Worm (Caenorhabditis elegans) whole organism, young adult: ENCODE results near the gene srd-10.
"Not testable (repeated sequence)": the region's sequence is repeated elsewhere in the genome, so short reads cannot be mapped to it uniquely, and the experiment has no call there.

Experiments used
- B0261.1 ChIP-seq: sonication (generic microtip); optimal IDR thresholded peaks from 2 replicates; lab custom pipeline; 2016; ENCODE audit warnings: mild to moderate bottlenecking, missing genetic modification characterization, moderate library complexity, missing compliant biosample characterization
- F33H1.4 ChIP-seq: fragments of 200-800 bp; sonication (Bioruptor generic); IDR thresholded peaks from 2 replicates; pipeline ENCODE4 v1.3.6; 2022; ENCODE audit warnings: missing genetic modification reagents, missing genetic modification characterization, missing compliant biosample characterization
- F55B11.4 ChIP-seq: sonication (generic microtip); optimal IDR thresholded peaks from 2 replicates; lab custom pipeline; 2016; ENCODE audit warnings: missing compliant biosample characterization, missing genetic modification characterization, borderline replicate concordance; ENCODE audit not compliant: insufficient read depth
- T07F8.4 ChIP-seq: sonication (generic microtip); optimal IDR thresholded peaks from 2 replicates; lab custom pipeline; 2016; ENCODE audit warnings: mild to moderate bottlenecking, missing genetic modification characterization, moderate library complexity, missing compliant biosample characterization
- Y56A3A.18 ChIP-seq: fragments of 200-800 bp; sonication (Bioruptor generic); IDR thresholded peaks from 2 replicates; pipeline ENCODE4 v1.3.6; 2022; ENCODE audit warnings: missing genetic modification reagents, missing genetic modification characterization, missing compliant biosample characterization
- Y79H2A.3 ChIP-seq: fragments of 200-800 bp; sonication (Bioruptor generic); conservative IDR thresholded peaks from 2 replicates; pipeline ENCODE4 v1.3.6; 2022; ENCODE audit warnings: missing genetic modification reagents, missing genetic modification characterization, missing compliant biosample characterization
- aptf-2 ChIP-seq: fragments of 200-800 bp; sonication (Bioruptor generic); conservative IDR thresholded peaks from 2 replicates; pipeline ENCODE4 v1.3.6; 2022; ENCODE audit warnings: missing genetic modification reagents, missing genetic modification characterization, missing compliant biosample characterization
- athp-1 ChIP-seq: sonication (generic microtip); optimal IDR thresholded peaks from 2 replicates; lab custom pipeline; 2017; ENCODE audit warnings: mild to moderate bottlenecking, missing genetic modification characterization, missing compliant biosample characterization
- ceh-40 ChIP-seq: fragments of 200-800 bp; sonication (Bioruptor generic); IDR thresholded peaks from 2 replicates; pipeline ENCODE4 v1.3.6; 2022; ENCODE audit warnings: missing genetic modification characterization, missing compliant biosample characterization
- efl-1 ChIP-seq: fragments of 150-350 bp; optimal IDR thresholded peaks from 2 replicates; lab custom pipeline; 2014; ENCODE audit warnings: missing biosample characterization, missing genetic modification reagents, missing genetic modification characterization
- ekl-4 ChIP-seq: fragments of 200-800 bp; sonication (Bioruptor generic); IDR thresholded peaks from 2 replicates; pipeline ENCODE4 v1.3.6; 2022; ENCODE audit warnings: missing genetic modification reagents, missing genetic modification characterization, missing compliant biosample characterization
- ets-4 ChIP-seq: fragments of 200-800 bp; sonication (Bioruptor generic); optimal IDR thresholded peaks from 2 replicates; lab custom pipeline; 2018; ENCODE audit warnings: mild to moderate bottlenecking, missing genetic modification characterization, missing compliant biosample characterization
- gei-17 ChIP-seq: fragments of 200-800 bp; sonication (Bioruptor generic); optimal IDR thresholded peaks from 2 replicates; lab custom pipeline; 2018; ENCODE audit warnings: mild to moderate bottlenecking, missing genetic modification characterization, missing compliant biosample characterization
- let-607 ChIP-seq, 2 experiments: fragments of 200-800 bp in 1 of 2; sonication (Bioruptor generic) in 1 of 2; sonication (generic microtip) in 1 of 2; optimal IDR thresholded peaks; 2 replicates each; lab custom pipeline; 2016 to 2018; ENCODE audit warnings: mild to moderate bottlenecking in 2 of 2, missing compliant biosample characterization in 2 of 2, missing genetic modification characterization in 2 of 2, moderate library complexity in 2 of 2, missing genotype in 1 of 2
- lin-40 ChIP-seq: sonication (generic microtip); optimal IDR thresholded peaks from 2 replicates; lab custom pipeline; 2016; ENCODE audit warnings: missing genetic modification characterization, mild to moderate bottlenecking, missing compliant biosample characterization, missing genotype, missing genetic modification reagents
- madf-6 ChIP-seq: fragments of 200-800 bp; sonication (Bioruptor generic); IDR thresholded peaks from 2 replicates; pipeline ENCODE4 v1.3.6; 2022; ENCODE audit warnings: missing genetic modification reagents, missing genetic modification characterization, missing compliant biosample characterization
- nhr-179 ChIP-seq: sonication (generic microtip); optimal IDR thresholded peaks from 2 replicates; lab custom pipeline; 2016; ENCODE audit warnings: mild to moderate bottlenecking, missing genetic modification characterization, missing compliant biosample characterization
- nhr-27 ChIP-seq: fragments of 200-800 bp; sonication (Bioruptor generic); optimal IDR thresholded peaks from 2 replicates; lab custom pipeline; 2018; ENCODE audit warnings: mild to moderate bottlenecking, missing genetic modification characterization, moderate library complexity, missing compliant biosample characterization
- pbrm-1 ChIP-seq: fragments of 200-800 bp; sonication (Bioruptor generic); IDR thresholded peaks from 2 replicates; pipeline ENCODE4 v1.3.6; 2022; ENCODE audit warnings: missing genetic modification reagents, missing genetic modification characterization, missing compliant biosample characterization
- rec-8 ChIP-seq, 2 experiments: sonication (generic microtip); optimal IDR thresholded peaks; 2 replicates each; lab custom pipeline; 2016; ENCODE audit warnings: mild to moderate bottlenecking in 2 of 2, missing genetic modification characterization in 2 of 2, missing genetic modification reagents in 2 of 2, missing genotype in 2 of 2, missing biosample characterization in 1 of 2, missing compliant biosample characterization in 1 of 2, moderate library complexity in 1 of 2
- repo-1 ChIP-seq: sonication (generic microtip); optimal IDR thresholded peaks from 2 replicates; lab custom pipeline; 2017; ENCODE audit warnings: mild to moderate bottlenecking, missing genetic modification characterization, missing compliant biosample characterization
- snpc-4 ChIP-seq, 5 experiments: fragments of 150-350 bp in 1 of 5; sonication (generic microtip) in 4 of 5; optimal IDR thresholded peaks; 2 replicates each; lab custom pipeline; 2014 to 2018; ENCODE audit warnings: missing genetic modification characterization in 5 of 5, missing biosample characterization in 3 of 5, antibody characterized with exemption in 2 of 5, mild to moderate bottlenecking in 2 of 5, missing compliant biosample characterization in 2 of 5, missing genotype in 2 of 5, moderate library complexity in 2 of 5, missing genetic modification reagents in 1 of 5
- tbx-9 ChIP-seq: sonication (generic microtip); optimal IDR thresholded peaks from 2 replicates; lab custom pipeline; 2016; ENCODE audit warnings: borderline replicate concordance, missing genetic modification characterization, inconsistent platforms, missing compliant biosample characterization
- tlf-1 ChIP-seq: fragments of 200-800 bp; sonication (Bioruptor generic); optimal IDR thresholded peaks from 2 replicates; lab custom pipeline; 2018; ENCODE audit warnings: mild to moderate bottlenecking, missing genetic modification characterization, missing compliant biosample characterization
- zfh-2 ChIP-seq: fragments of 200-800 bp; sonication (Bioruptor generic); conservative IDR thresholded peaks from 2 replicates; pipeline ENCODE4 v1.3.6; 2022; ENCODE audit warnings: missing genetic modification reagents, missing genetic modification characterization, missing compliant biosample characterization
- zim-3 ChIP-seq: sonication (generic microtip); optimal IDR thresholded peaks from 2 replicates; lab custom pipeline; 2017; ENCODE audit warnings: mild to moderate bottlenecking, missing genetic modification characterization, moderate library complexity, missing compliant biosample characterization
- ztf-28 ChIP-seq: fragments of 200-800 bp; sonication (Bioruptor generic); IDR thresholded peaks from 2 replicates; pipeline ENCODE4 v1.3.6; 2022; ENCODE audit warnings: missing genetic modification reagents, missing genetic modification characterization, missing compliant biosample characterization

Gene srd-10

DNA sequence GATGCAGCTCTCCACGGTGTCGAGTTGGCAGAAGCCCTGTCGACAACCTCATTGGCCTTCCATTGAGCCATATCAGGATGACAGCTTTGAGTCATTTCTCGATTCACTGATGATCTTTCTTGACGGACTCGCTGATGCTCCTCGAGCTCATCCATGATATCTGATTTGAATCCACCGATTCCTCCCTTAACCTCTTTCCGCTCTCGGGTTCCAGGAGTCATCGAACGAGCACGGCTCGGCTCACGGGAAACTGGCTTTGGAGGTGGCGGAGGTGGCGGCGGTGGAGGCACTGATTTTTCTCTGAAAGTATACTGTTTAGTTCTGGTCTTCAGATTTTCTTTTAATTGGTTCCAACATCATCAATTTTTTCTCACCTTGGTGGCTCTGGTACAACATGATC is 15.8 kb upstream of the srd-10 start:
- peak; percentile 65; the same call in 1 of the 2 replicates for TF ChIP-seq zfh-2 (GFP tag; lab: Robert Waterston, UW)
- TF ChIP-seq F55B11.4, result no peak

DNA sequence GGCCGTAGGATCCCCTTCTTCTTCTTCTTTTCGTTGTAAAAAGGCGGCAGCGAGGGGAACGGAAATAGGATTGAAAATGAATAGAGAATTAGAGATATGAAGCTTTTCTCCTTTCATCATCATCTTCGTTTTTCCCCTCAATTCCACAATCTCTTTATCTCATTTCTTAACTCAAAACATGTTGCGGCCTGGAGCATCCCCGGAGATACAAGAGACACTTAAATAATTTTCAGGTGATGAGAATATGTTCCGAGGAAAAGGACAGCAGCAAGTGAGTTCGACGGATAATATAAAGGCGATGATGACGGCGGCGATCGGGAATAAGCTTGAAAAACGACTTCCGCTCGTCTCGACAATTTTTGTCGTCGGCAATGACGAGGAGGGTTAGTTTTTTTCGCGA is 13.2 kb upstream of the srd-10 start, which contains the start of the genes Y45F10B.13 and qui-1:
Gene Y45F10B.13, minus strand, starts transcription at position 101 of the 400 bp plus-strand sequence.
Gene qui-1, plus strand, starts transcription at position 233 of the 400 bp plus-strand sequence.
- TF ChIP-seq ets-4 (no peak), tlf-1 (no peak), Y56A3A.18 (GFP tag; lab: Robert Waterston, UW) (no peak), ztf-28 (GFP tag; lab: Robert Waterston, UW) (0 out of 2 replicates have a peak, but pooled peaks have one; percentile 39), zim-3 (tag; lab: Kevin White, UChicago) (no peak), let-607 (tag; optimal IDR thresholded peaks at IDR 0.05; lab: Kevin White, UChicago) (no peak), T07F8.4 (tag; lab: Kevin White, UChicago) (no peak), snpc-4 (GFP tag; optimal IDR thresholded peaks at IDR 0.05; lab: Kevin White, UChicago) (no peak), snpc-4 (tag; optimal IDR thresholded peaks at IDR 0.05; lab: Kevin White, UChicago) (no peak)

DNA sequence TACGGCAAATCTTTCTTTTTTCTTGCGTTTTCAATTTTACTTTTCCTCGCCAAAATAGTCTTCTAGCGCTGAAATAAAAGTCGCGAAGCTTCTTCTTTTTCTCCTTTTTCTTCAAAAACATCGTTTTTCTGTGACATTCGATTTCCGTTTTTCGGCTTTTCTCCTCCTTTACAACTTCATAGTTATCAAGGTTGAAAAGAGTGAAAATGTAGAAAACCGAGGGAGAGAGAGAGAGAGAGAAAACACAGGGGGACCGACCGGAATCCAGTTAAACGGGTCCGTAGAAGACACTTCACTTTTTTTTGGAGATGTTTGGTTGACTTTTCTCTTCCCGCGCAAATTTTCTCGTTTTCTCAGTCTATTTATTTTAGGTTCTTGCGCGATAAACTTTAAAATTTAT is 10.5 kb upstream of the srd-10 start:
- TF ChIP-seq B0261.1 (tag; lab: Kevin White, UChicago) (no peak), ekl-4 (GFP tag; lab: Robert Waterston, UW) (no peak), rec-8 (tag; optimal IDR thresholded peaks at IDR 0.05; lab: Kevin White, UChicago) (no peak), F33H1.4 (GFP tag; lab: Robert Waterston, UW) (no peak), Y79H2A.3 (GFP tag; lab: Robert Waterston, UW) (no peak), nhr-27 (tag; lab: Kevin White, UChicago) (no peak), repo-1 (no peak), efl-1 (no peak)

DNA sequence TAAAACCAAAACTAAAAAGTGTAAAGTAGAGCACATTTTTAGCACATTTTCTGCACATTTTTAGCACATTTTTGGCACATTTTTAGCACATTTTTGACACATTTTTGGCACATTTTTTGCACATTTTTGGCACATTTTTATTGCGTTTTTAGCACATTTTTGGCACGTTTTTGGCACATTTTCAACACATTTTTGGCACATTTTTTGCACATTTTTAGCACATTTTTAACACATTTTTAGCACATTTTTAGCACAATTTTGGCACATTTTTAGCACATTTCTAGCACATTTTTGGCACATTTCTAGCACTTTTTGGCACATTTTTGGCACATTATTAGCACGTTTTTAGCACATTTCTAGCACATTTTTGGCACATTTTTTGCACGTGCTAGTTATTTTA is 840 bp downstream of the srd-10 start:
- TF ChIP-seq nhr-179 (tag; lab: Kevin White, UChicago) (no peak), pbrm-1 (no peak), tbx-9 (tag; lab: Kevin White, UChicago) (no peak), ekl-4 (GFP tag; lab: Robert Waterston, UW) (no peak), gei-17 (no peak), aptf-2 (no peak)

DNA sequence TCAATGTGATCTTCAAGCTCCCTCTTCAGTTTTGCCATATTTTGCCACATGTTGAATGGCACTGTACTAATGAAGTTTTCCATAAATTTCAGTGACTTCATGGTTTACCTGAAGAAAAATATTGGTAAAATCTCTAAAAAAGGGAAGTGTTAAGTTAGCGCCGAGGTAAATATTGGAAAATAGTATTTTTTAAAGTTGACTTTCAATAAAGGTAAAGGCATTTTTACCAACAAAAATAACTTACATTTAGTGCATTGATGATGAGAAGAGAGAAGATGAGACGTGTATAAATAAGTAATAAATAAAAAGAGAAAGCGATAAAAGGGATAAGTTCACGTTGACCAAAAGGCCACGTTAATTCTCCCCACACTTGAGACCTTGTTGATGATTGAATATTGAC is 3.3 kb downstream of the srd-10 start, which contains the start of gene Y45F10B.8:
Gene Y45F10B.8, minus strand, starts transcription at position 101 of the 400 bp plus-strand sequence.
- not testable (repeated sequence) for TF ChIP-seq madf-6 (GFP tag; lab: Robert Waterston, UW); lin-40 (tag; lab: Kevin White, UChicago); ceh-40

DNA sequence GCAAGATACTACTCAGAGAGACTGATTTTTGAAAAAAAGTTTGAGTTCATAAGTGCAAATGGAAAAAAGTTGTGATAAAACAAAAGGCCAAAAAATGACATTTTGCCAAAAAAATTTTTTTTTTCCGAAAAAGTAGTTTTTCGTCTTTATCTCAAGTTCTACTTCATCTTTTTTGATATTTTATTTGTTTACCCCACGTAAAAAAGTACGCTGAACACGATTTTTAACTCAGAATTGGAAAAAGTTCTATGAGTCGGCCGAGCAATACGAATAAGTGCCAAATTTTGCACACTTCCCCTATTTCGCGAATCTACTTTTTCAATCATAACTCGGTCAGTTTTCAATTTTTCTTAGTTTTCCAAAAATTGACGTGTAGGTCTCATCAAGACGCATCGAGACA is 4.1 kb downstream of the srd-10 start, which contains the start of gene sru-16:
Gene sru-16, plus strand, starts transcription at position 301 of the 400 bp plus-strand sequence.
- not testable (repeated sequence) for TF ChIP-seq athp-1 (tag; lab: Kevin White, UChicago); F55B11.4; tbx-9 (tag; lab: Kevin White, UChicago)
